Worm (Caenorhabditis elegans) whole organism, mixed stage, embryonic: Measurements from ENCODE around the gene F58F12.1.

Experiments used
- bed-3 ChIP-seq: fragments of 200-800 bp; sonication (Bioruptor generic); optimal IDR thresholded peaks from 3 replicates; lab custom pipeline; 2018; ENCODE audit warnings: mild to moderate bottlenecking, missing genetic modification characterization, moderate library complexity, missing compliant biosample characterization
- ceh-39 ChIP-seq: fragments of 150-350 bp; optimal IDR thresholded peaks from 2 replicates; lab custom pipeline; 2014; ENCODE audit warnings: missing biosample characterization, missing genetic modification characterization
- ceh-43 ChIP-seq: fragments of 200-800 bp; sonication (Bioruptor generic); optimal IDR thresholded peaks from 2 replicates; lab custom pipeline; 2018; ENCODE audit warnings: mild to moderate bottlenecking, missing genetic modification characterization, moderate library complexity, missing compliant biosample characterization
- ceh-83 ChIP-seq: fragments of 200-800 bp; sonication (Bioruptor generic); optimal IDR thresholded peaks from 2 replicates; lab custom pipeline; 2018; ENCODE audit warnings: mild to moderate bottlenecking, missing genetic modification characterization, missing compliant biosample characterization
- ces-1 ChIP-seq: fragments of 150-350 bp; optimal IDR thresholded peaks from 2 replicates; lab custom pipeline; 2014; ENCODE audit warnings: missing biosample characterization, missing genetic modification reagents, missing genetic modification characterization
- cnd-1 ChIP-seq: fragments of 200-800 bp; sonication (Bioruptor generic); optimal IDR thresholded peaks from 2 replicates; lab custom pipeline; 2018; ENCODE audit warnings: mild to moderate bottlenecking, missing genetic modification characterization, missing compliant biosample characterization
- drap-1 ChIP-seq: fragments of 200-800 bp; sonication (Bioruptor generic); optimal IDR thresholded peaks from 3 replicates; lab custom pipeline; 2018; ENCODE audit warnings: mild to moderate bottlenecking, missing genetic modification characterization, missing compliant biosample characterization
- elt-1 ChIP-seq: sonication (generic microtip); optimal IDR thresholded peaks from 2 replicates; lab custom pipeline; 2017; ENCODE audit warnings: missing genetic modification characterization, mild to moderate bottlenecking, missing compliant biosample characterization, antibody characterized with exemption, moderate library complexity, borderline replicate concordance; ENCODE audit not compliant: insufficient read depth
- flh-1 ChIP-seq: fragments of 200-800 bp; sonication (Bioruptor generic); optimal IDR thresholded peaks from 2 replicates; lab custom pipeline; 2018; ENCODE audit warnings: mild to moderate bottlenecking, missing genetic modification characterization, moderate library complexity, missing compliant biosample characterization
- ham-2 ChIP-seq: fragments of 200-800 bp; sonication (Bioruptor generic); optimal IDR thresholded peaks from 2 replicates; lab custom pipeline; 2018; ENCODE audit warnings: mild to moderate bottlenecking, missing genetic modification characterization, missing compliant biosample characterization
- hlh-1 ChIP-seq: fragments of 150-350 bp; optimal IDR thresholded peaks from 2 replicates; lab custom pipeline; 2014; ENCODE audit warnings: missing biosample characterization, missing genetic modification reagents, missing genetic modification characterization
- lin-13 ChIP-seq: fragments of 150-350 bp; optimal IDR thresholded peaks from 2 replicates; lab custom pipeline; 2014; ENCODE audit warnings: missing biosample characterization, missing genetic modification characterization
- lin-32 ChIP-seq: fragments of 200-800 bp; sonication (Bioruptor generic); optimal IDR thresholded peaks from 2 replicates; lab custom pipeline; 2018; ENCODE audit warnings: mild to moderate bottlenecking, missing genetic modification characterization, missing compliant biosample characterization
- mab-5 ChIP-seq: fragments of 150-350 bp; optimal IDR thresholded peaks from 2 replicates; lab custom pipeline; 2014; ENCODE audit warnings: missing biosample characterization, missing genetic modification characterization
- mep-1 ChIP-seq: fragments of 150-350 bp; optimal IDR thresholded peaks from 2 replicates; lab custom pipeline; 2017; ENCODE audit warnings: missing biosample characterization, missing genetic modification reagents, missing genetic modification characterization, inconsistent platforms
- mls-2 ChIP-seq: sonication (generic microtip); optimal IDR thresholded peaks from 2 replicates; lab custom pipeline; 2016; ENCODE audit warnings: mild to moderate bottlenecking, missing genetic modification characterization, moderate library complexity, missing compliant biosample characterization
- nhr-12 ChIP-seq: fragments of 150-350 bp; optimal IDR thresholded peaks from 2 replicates; lab custom pipeline; 2014; ENCODE audit warnings: missing biosample characterization, missing genetic modification characterization
- nhr-2 ChIP-seq: fragments of 150-350 bp; optimal IDR thresholded peaks from 2 replicates; lab custom pipeline; 2014; ENCODE audit warnings: missing biosample characterization, missing genetic modification characterization
- nhr-237 ChIP-seq: fragments of 150-350 bp; optimal IDR thresholded peaks from 2 replicates; lab custom pipeline; 2014; ENCODE audit warnings: missing biosample characterization, missing genetic modification characterization
- nhr-28 ChIP-seq: fragments of 150-350 bp; optimal IDR thresholded peaks from 2 replicates; lab custom pipeline; 2014; ENCODE audit warnings: missing biosample characterization, missing genetic modification characterization
- nhr-76 ChIP-seq: sonication (generic microtip); optimal IDR thresholded peaks from 2 replicates; lab custom pipeline; 2017; ENCODE audit warnings: missing biosample characterization, missing genetic modification characterization
- pha-4 ChIP-seq: fragments of 150-350 bp; optimal IDR thresholded peaks from 2 replicates; lab custom pipeline; 2018; ENCODE audit warnings: missing biosample characterization, missing genetic modification reagents, missing genetic modification characterization
- sem-2 ChIP-seq: fragments of 200-800 bp; sonication (Bioruptor generic); optimal IDR thresholded peaks from 2 replicates; lab custom pipeline; 2018; ENCODE audit warnings: mild to moderate bottlenecking, missing genetic modification characterization, missing compliant biosample characterization
- snpc-4 ChIP-seq: fragments of 150-350 bp; optimal IDR thresholded peaks from 2 replicates; lab custom pipeline; 2014; ENCODE audit warnings: missing biosample characterization, missing genetic modification characterization
- sptf-1 ChIP-seq: sonication (generic microtip); optimal IDR thresholded peaks from 2 replicates; lab custom pipeline; 2017; ENCODE audit warnings: mild to moderate bottlenecking, missing genetic modification characterization, moderate library complexity, missing compliant biosample characterization
- tbx-8 ChIP-seq: fragments of 200-800 bp; sonication (Bioruptor generic); optimal IDR thresholded peaks from 2 replicates; lab custom pipeline; 2018; ENCODE audit warnings: mild to moderate bottlenecking, missing genetic modification characterization, moderate library complexity, missing compliant biosample characterization
- unc-120 ChIP-seq: sonication (generic microtip); optimal IDR thresholded peaks from 2 replicates; lab custom pipeline; 2017; ENCODE audit warnings: missing genetic modification characterization, missing compliant biosample characterization; ENCODE audit not compliant: poor library complexity, severe bottlenecking
- unc-39 ChIP-seq: fragments of 150-350 bp; optimal IDR thresholded peaks from 2 replicates; lab custom pipeline; 2014; ENCODE audit warnings: missing biosample characterization, missing genetic modification characterization
- unc-62 ChIP-seq: fragments of 150-350 bp; optimal IDR thresholded peaks from 2 replicates; lab custom pipeline; 2014; ENCODE audit warnings: missing biosample characterization, missing genetic modification reagents, missing genetic modification characterization
- ztf-11 ChIP-seq: fragments of 150-350 bp; optimal IDR thresholded peaks from 2 replicates; lab custom pipeline; 2014; ENCODE audit warnings: missing biosample characterization, missing genetic modification characterization

The F58F12.1 gene

ce11 chrII:6344513-6344912 lies 38.9 kb upstream of the F58F12.1 start:
- no peak for TF ChIP-seq drap-1 (GFP tag; lab: Kevin White, UChicago)
- TF ChIP-seq flh-1 (GFP tag; lab: Kevin White, UChicago) = no peak
- TF ChIP-seq mls-2 (tag; lab: Kevin White, UChicago) = no peak
- TF ChIP-seq ceh-43 = no peak
- no peak for TF ChIP-seq sem-2 (GFP tag; lab: Kevin White, UChicago)
- no peak for TF ChIP-seq ces-1
- TF ChIP-seq unc-62 = no peak
- TF ChIP-seq bed-3 = no peak
- no peak for TF ChIP-seq nhr-28 (tag; lab: Kevin White, UChicago)
- TF ChIP-seq ceh-39 (tag; lab: Kevin White, UChicago) = no peak
- TF ChIP-seq unc-39 = no peak
- no peak for TF ChIP-seq sptf-1 (tag; lab: Kevin White, UChicago)
- no peak for TF ChIP-seq elt-1
- TF ChIP-seq mep-1 (tag; lab: Kevin White, UChicago) = no peak
- no peak for TF ChIP-seq ztf-11 (tag; lab: Kevin White, UChicago)
- TF ChIP-seq nhr-237 (tag; lab: Kevin White, UChicago) = no peak

DNA sequence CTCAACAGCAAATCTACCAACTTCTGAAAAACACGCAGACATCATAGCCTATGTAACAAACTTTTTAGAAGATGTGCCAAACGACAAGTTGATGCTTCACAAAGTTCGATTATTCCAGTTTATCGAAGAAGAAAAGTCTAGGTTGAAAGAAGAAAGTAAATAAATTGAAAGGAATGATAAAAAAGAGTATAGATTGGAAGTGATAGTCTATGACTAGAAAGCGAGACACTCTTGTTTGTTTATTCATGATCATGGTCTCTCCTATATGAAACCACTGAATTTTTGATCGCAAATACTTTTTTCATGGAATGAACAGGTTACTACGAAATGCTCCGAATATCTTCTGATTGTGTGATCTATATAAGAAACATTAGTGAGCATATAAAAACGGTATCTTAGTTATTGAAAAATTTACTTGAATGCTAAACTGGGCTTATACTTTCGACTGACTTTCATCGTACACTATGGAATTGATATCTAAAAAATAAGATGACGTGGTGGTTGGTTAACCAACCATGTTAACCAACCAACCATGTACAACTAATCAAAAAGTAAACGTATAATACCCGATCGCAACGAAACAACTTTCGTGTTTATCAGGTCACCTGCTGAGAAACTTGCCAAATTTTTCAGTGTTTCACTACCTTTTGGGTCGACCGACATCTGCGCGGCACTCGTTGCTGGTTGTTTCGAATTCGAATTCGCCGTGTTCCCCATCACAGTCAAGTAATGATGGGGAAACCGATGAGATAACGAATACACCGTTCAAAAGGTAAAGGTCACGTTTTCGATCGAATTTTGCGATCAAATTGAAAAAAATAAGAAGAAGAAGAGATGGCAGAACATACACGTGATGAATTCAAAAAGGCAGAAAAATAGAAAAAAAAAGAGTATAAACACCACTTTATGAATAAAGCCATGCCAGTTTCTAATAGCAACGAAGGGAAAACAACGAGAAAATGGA lies 38.0 kb upstream of the F58F12.1 start, which contains the start of gene C32D5.8:
Gene C32D5.8, minus strand, starts transcription at position 770 of the 964 bp plus-strand sequence.
- TF ChIP-seq ceh-39 (tag; lab: Kevin White, UChicago) = no peak

DNA sequence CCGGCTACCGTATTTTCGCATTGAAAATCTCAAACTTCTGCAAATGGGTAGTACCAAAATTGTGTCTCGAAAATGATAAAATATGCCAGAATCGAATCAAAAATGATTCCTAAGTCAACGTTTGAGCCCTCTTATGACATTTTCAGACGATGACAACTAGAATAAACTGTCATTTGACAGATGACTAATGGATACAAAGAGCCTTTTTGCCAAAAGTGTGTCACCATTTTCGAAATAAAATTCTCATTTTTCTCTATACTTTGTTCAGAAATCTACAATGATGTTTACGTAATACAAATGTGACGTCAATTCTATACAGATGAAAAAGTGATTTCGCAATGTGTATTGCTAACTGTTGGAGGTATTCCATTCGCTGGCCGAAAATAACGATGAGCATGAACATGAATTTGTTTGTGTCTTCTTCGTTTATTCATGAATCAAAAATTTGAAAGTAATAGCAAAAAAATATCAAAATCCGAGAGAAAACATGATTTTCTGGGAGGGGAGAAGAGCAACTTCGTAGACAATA lies 36.8 kb upstream of the F58F12.1 start:
- TF ChIP-seq nhr-12 (tag; lab: Kevin White, UChicago) = no peak
- TF ChIP-seq nhr-76 (tag; lab: Kevin White, UChicago) = no peak
- TF ChIP-seq ztf-11 (tag; lab: Kevin White, UChicago) = no peak
- TF ChIP-seq ceh-83 (GFP tag; lab: Kevin White, UChicago) = peak; percentile 67
- TF ChIP-seq cnd-1 = peak; percentile 5
- peak; percentile 14 for TF ChIP-seq tbx-8

ce11 chrII:6347341-6348118 lies 35.9 kb upstream of the F58F12.1 start, which contains the start of gene lgg-1:
TSS of gene lgg-1 (minus strand) at chrII:6347719.
- TF ChIP-seq unc-120 = no peak
- no peak for TF ChIP-seq mls-2 (tag; lab: Kevin White, UChicago)
- no peak for TF ChIP-seq sem-2 (GFP tag; lab: Kevin White, UChicago)
- no peak for TF ChIP-seq unc-39
- no peak for TF ChIP-seq unc-62
- no peak for TF ChIP-seq nhr-76 (tag; lab: Kevin White, UChicago)
- TF ChIP-seq sptf-1 (tag; lab: Kevin White, UChicago) = peak; percentile 35
- TF ChIP-seq pha-4 (tag; lab: Kevin White, UChicago) = peak; percentile 22
- TF ChIP-seq flh-1 (GFP tag; lab: Kevin White, UChicago) = no peak
- TF ChIP-seq ztf-11 (tag; lab: Kevin White, UChicago) = no peak
- TF ChIP-seq drap-1 (GFP tag; lab: Kevin White, UChicago) = no peak
- TF ChIP-seq ceh-39 (tag; lab: Kevin White, UChicago) = peak; percentile 18
- TF ChIP-seq ces-1 = peak; percentile 31
- TF ChIP-seq nhr-28 (tag; lab: Kevin White, UChicago) = no peak
- no peak for TF ChIP-seq cnd-1
- TF ChIP-seq nhr-237 (tag; lab: Kevin White, UChicago) = peak; percentile 5
- no peak for TF ChIP-seq nhr-12 (tag; lab: Kevin White, UChicago)
- TF ChIP-seq snpc-4 (tag; lab: Kevin White, UChicago) = no peak
- no peak for TF ChIP-seq ceh-83 (GFP tag; lab: Kevin White, UChicago)
- TF ChIP-seq bed-3 = no peak
- TF ChIP-seq lin-13 (tag; lab: Kevin White, UChicago) = peak; percentile 47
- no peak for TF ChIP-seq nhr-2 (tag; lab: Kevin White, UChicago)
- no peak for TF ChIP-seq mab-5 (tag; lab: Kevin White, UChicago)
- TF ChIP-seq ceh-43 = no peak
- TF ChIP-seq ham-2 (GFP tag; lab: Kevin White, UChicago) = no peak
- TF ChIP-seq lin-32 (GFP tag; lab: Kevin White, UChicago) = peak; percentile 44
- TF ChIP-seq hlh-1 (tag; lab: Kevin White, UChicago) = no peak
- TF ChIP-seq elt-1 = peak; percentile 73
- peak; percentile 34 for TF ChIP-seq mep-1 (tag; lab: Kevin White, UChicago)
